Worm (Caenorhabditis elegans): ENCODE results near the gene ocr-2.

DNA sequence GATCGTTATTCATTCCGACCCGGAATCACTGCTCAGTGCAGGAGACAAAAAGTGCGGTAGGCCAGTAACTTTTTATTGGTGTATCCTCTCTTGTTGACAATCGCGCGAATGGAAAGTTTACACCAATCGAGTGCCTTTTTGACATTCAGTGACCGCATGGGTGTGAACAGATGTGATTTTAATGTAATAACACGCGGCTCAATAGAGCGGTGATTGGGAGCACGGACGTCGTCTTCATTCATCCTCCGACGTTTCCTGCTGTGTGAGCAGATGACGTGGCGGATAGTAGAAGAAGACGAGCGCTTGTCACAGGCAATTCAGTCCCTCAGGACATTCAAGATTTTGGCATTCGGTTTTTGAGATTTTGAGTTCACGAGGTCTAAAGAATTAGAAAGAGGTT, 37.3 kb downstream of the ocr-2 start:
- TF ChIP-seq nhr-77 (tag; optimal IDR thresholded peaks at IDR 0.05) (no peak), blmp-1 (tag; optimal IDR thresholded peaks at IDR 0.05; ENCODE audit: insufficient read depth) (no peak), nhr-11 (tag; optimal IDR thresholded peaks at IDR 0.05) (no peak), lin-13 (GFP tag; optimal IDR thresholded peaks at IDR 0.05) (no peak), mdl-1 (tag; optimal IDR thresholded peaks at IDR 0.05) (no peak), nhr-21 (tag; optimal IDR thresholded peaks at IDR 0.05) (no peak), fos-1 (tag; optimal IDR thresholded peaks at IDR 0.05) (no peak)

All from whole organism, L2 larva.